Worm (Caenorhabditis elegans): ENCODE measurements around the gene sfxn-2.

- peak; percentile 2 for TF ChIP-seq egl-27 (tag; optimal IDR thresholded peaks at IDR 0.05)
- TF ChIP-seq nhr-25 (tag; optimal IDR thresholded peaks at IDR 0.05) = peak; percentile 46
- no peak for TF ChIP-seq mbf-1 (tag; optimal IDR thresholded peaks at IDR 0.05)
- TF ChIP-seq blmp-1 (tag; optimal IDR thresholded peaks at IDR 0.05; ENCODE audit: insufficient read depth) = no peak
- no peak for TF ChIP-seq ztf-1 (GFP tag; conservative IDR thresholded peaks at IDR 0.05)
- no peak for TF ChIP-seq unc-62 (GFP tag; optimal IDR thresholded peaks at IDR 0.05)
- TF ChIP-seq ama-1 (optimal IDR thresholded peaks at IDR 0.05) = no peak
- peak; percentile 47 for TF ChIP-seq nhr-10 (tag; optimal IDR thresholded peaks at IDR 0.05)
- no peak for TF ChIP-seq elt-1 (tag; optimal IDR thresholded peaks at IDR 0.05)
- no peak for TF ChIP-seq nhr-77 (tag; optimal IDR thresholded peaks at IDR 0.05)
- peak; percentile 18 for TF ChIP-seq Y55F3AM.14 (GFP tag; optimal IDR thresholded peaks at IDR 0.05)
- peak; percentile 45 for TF ChIP-seq unc-55 (GFP tag; optimal IDR thresholded peaks at IDR 0.05)
- TF ChIP-seq gmeb-1 (tag; optimal IDR thresholded peaks at IDR 0.05) = peak; percentile 28
- TF ChIP-seq snpc-4 (tag; optimal IDR thresholded peaks at IDR 0.05) = no peak
These were observed 4.0 kb upstream of the sfxn-2 start for ce11 chrX:7962056-7962485.

Measured in whole organism, L2 larva.